Worm (Caenorhabditis elegans) whole organism, L4 larva: Measurements from ENCODE around the gene F56C3.3.

Experiments
- F37D6.2 ChIP-seq: sonication (generic microtip); optimal IDR thresholded peaks from 2 replicates; lab custom pipeline; 2016; ENCODE audit warnings: mild to moderate bottlenecking, missing genetic modification characterization, missing compliant biosample characterization
- F44E2.7 ChIP-seq: fragments of 200-800 bp; sonication (Bioruptor generic); IDR thresholded peaks from 2 replicates; pipeline ENCODE4 v2.1.2; 2022; ENCODE audit warnings: missing genetic modification characterization, missing compliant biosample characterization
- F49E8.2 ChIP-seq: sonication (generic microtip); optimal IDR thresholded peaks from 2 replicates; lab custom pipeline; 2016; ENCODE audit warnings: missing compliant biosample characterization, mild to moderate bottlenecking, missing genetic modification characterization, borderline replicate concordance
- R02D3.7 ChIP-seq: fragments of 150-350 bp; sonication (generic microtip); optimal IDR thresholded peaks from 3 replicates; lab custom pipeline; 2014; ENCODE audit warnings: missing biosample characterization, missing genetic modification characterization
- T20F7.1 ChIP-seq: fragments of 200-800 bp; sonication (Bioruptor generic); optimal IDR thresholded peaks from 2 replicates; lab custom pipeline; 2018; ENCODE audit warnings: mild to moderate bottlenecking, missing genetic modification characterization, missing compliant biosample characterization
- Y48G9A.11 ChIP-seq: fragments of 200-800 bp; sonication (Bioruptor generic); IDR thresholded peaks from 2 replicates; pipeline ENCODE4 v1.3.6; 2022; ENCODE audit warnings: missing genetic modification reagents, missing genetic modification characterization, missing compliant biosample characterization
- Y75B8A.6 ChIP-seq: fragments of 200-800 bp; sonication (Bioruptor generic); IDR thresholded peaks from 2 replicates; pipeline ENCODE4 v1.3.6; 2022; ENCODE audit warnings: missing genetic modification reagents, missing genetic modification characterization, missing compliant biosample characterization
- ZK546.5 ChIP-seq, 2 experiments: sonication (generic microtip); optimal IDR thresholded peaks; 2 replicates each; lab custom pipeline; 2017; ENCODE audit warnings: missing biosample characterization in 2 of 2, missing genetic modification characterization in 2 of 2
- aly-2 ChIP-seq: sonication (generic microtip); optimal IDR thresholded peaks from 2 replicates; lab custom pipeline; 2018; ENCODE audit warnings: missing biosample characterization, missing genetic modification characterization
- attf-4 ChIP-seq: sonication (generic microtip); optimal IDR thresholded peaks from 3 replicates; lab custom pipeline; 2017; ENCODE audit warnings: missing biosample characterization, missing genetic modification characterization
- ceh-32 ChIP-seq: sonication (generic microtip); optimal IDR thresholded peaks from 2 replicates; lab custom pipeline; 2016; ENCODE audit warnings: mild to moderate bottlenecking, missing genetic modification characterization, missing compliant biosample characterization; ENCODE audit not compliant: poor library complexity
- ceh-44 ChIP-seq: fragments of 200-800 bp; sonication (Bioruptor generic); IDR thresholded peaks from 2 replicates; pipeline ENCODE4 v1.3.6; 2022; ENCODE audit warnings: missing genetic modification reagents, missing genetic modification characterization, missing compliant biosample characterization
- ceh-82 ChIP-seq: sonication (generic microtip); optimal IDR thresholded peaks from 2 replicates; lab custom pipeline; 2017; ENCODE audit warnings: missing biosample characterization, missing genetic modification characterization
- ces-1 ChIP-seq: fragments of 150-350 bp; sonication (generic microtip); optimal IDR thresholded peaks from 4 replicates; lab custom pipeline; 2014; ENCODE audit warnings: missing biosample characterization, missing genetic modification reagents, missing genetic modification characterization
- cey-2 ChIP-seq: sonication (generic microtip); optimal IDR thresholded peaks from 3 replicates; lab custom pipeline; 2017; ENCODE audit warnings: missing genetic modification characterization, mild to moderate bottlenecking, missing compliant biosample characterization, antibody characterized with exemption, borderline replicate concordance; ENCODE audit not compliant: insufficient read depth
- daf-12 ChIP-seq: fragments of 150-350 bp; optimal IDR thresholded peaks from 2 replicates; lab custom pipeline; 2014; ENCODE audit warnings: missing biosample characterization, missing genetic modification reagents, missing genetic modification characterization
- daf-16 ChIP-seq, 3 experiments: sonication (generic microtip); optimal IDR thresholded peaks; 2 replicates each; lab custom pipeline; 2016 to 2017; ENCODE audit warnings: missing genetic modification characterization in 3 of 3, missing genetic modification reagents in 3 of 3, mild to moderate bottlenecking in 2 of 3, missing compliant biosample characterization in 2 of 3, missing biosample characterization in 1 of 3, moderate library complexity in 1 of 3
- daf-8 ChIP-seq: fragments of 200-800 bp; sonication (Bioruptor generic); IDR thresholded peaks from 2 replicates; pipeline ENCODE4 v1.3.6; 2022; ENCODE audit warnings: missing genetic modification characterization, missing compliant biosample characterization
- dmd-8 ChIP-seq: fragments of 200-800 bp; sonication (Bioruptor generic); IDR thresholded peaks from 2 replicates; pipeline ENCODE4 v1.3.6; 2022; ENCODE audit warnings: missing genetic modification characterization, missing compliant biosample characterization
- fkh-10 ChIP-seq: fragments of 150-350 bp; optimal IDR thresholded peaks from 2 replicates; lab custom pipeline; 2014; ENCODE audit warnings: missing biosample characterization, missing genetic modification reagents, missing genetic modification characterization
- fos-1 ChIP-seq: fragments of 150-350 bp; optimal IDR thresholded peaks from 2 replicates; lab custom pipeline; 2014; ENCODE audit warnings: missing biosample characterization, missing genetic modification characterization
- gei-8 ChIP-seq: fragments of 200-800 bp; sonication (Bioruptor generic); optimal IDR thresholded peaks from 2 replicates; lab custom pipeline; 2018; ENCODE audit warnings: mild to moderate bottlenecking, missing genetic modification characterization, missing compliant biosample characterization
- hlh-30 ChIP-seq: sonication (generic microtip); optimal IDR thresholded peaks from 2 replicates; lab custom pipeline; 2017; ENCODE audit warnings: antibody characterized with exemption, mild to moderate bottlenecking, missing genetic modification characterization, missing compliant biosample characterization; ENCODE audit not compliant: insufficient read depth
- hmg-1.1 ChIP-seq: fragments of 200-800 bp; sonication (Bioruptor generic); IDR thresholded peaks from 2 replicates; pipeline ENCODE4 v1.3.6; 2022; ENCODE audit warnings: missing genetic modification reagents, missing genetic modification characterization, missing compliant biosample characterization
- jun-1 ChIP-seq: fragments of 150-350 bp; optimal IDR thresholded peaks from 2 replicates; lab custom pipeline; 2014; ENCODE audit warnings: missing biosample characterization, missing genetic modification reagents, missing genetic modification characterization
- lin-39 ChIP-seq: fragments of 150-350 bp; optimal IDR thresholded peaks from 2 replicates; lab custom pipeline; 2014; ENCODE audit warnings: missing biosample characterization, missing genetic modification reagents, missing genetic modification characterization
- lir-3 ChIP-seq: sonication (generic microtip); optimal IDR thresholded peaks from 2 replicates; lab custom pipeline; 2016; ENCODE audit warnings: mild to moderate bottlenecking, missing genetic modification characterization, missing compliant biosample characterization
- lsy-2 ChIP-seq, 2 experiments: fragments of 150-350 bp in 1 of 2; sonication (generic microtip) in 1 of 2; optimal IDR thresholded peaks; 2 replicates each; lab custom pipeline; 2014 to 2017; ENCODE audit warnings: missing biosample characterization in 2 of 2, missing genetic modification characterization in 2 of 2
- madf-5 ChIP-seq, 2 experiments: fragments of 200-800 bp; sonication (Bioruptor generic); IDR thresholded peaks; 2 replicates each; pipeline ENCODE4 v1.3.6; 2022; ENCODE audit warnings: missing compliant biosample characterization in 2 of 2, missing genetic modification characterization in 2 of 2
- madf-9 ChIP-seq: fragments of 200-800 bp; sonication (Bioruptor generic); conservative IDR thresholded peaks from 2 replicates; pipeline ENCODE4 v1.3.6; 2022; ENCODE audit warnings: missing genetic modification reagents, missing genetic modification characterization, missing compliant biosample characterization
- mxl-2 ChIP-seq: fragments of 200-800 bp; sonication (Bioruptor generic); conservative IDR thresholded peaks from 2 replicates; pipeline ENCODE4 v1.3.6; 2022; ENCODE audit warnings: missing genetic modification reagents, missing genetic modification characterization, missing compliant biosample characterization
- mxl-3 ChIP-seq: fragments of 200-800 bp; sonication (Bioruptor generic); optimal IDR thresholded peaks from 2 replicates; lab custom pipeline; 2018; ENCODE audit warnings: mild to moderate bottlenecking, missing genetic modification characterization, missing compliant biosample characterization
- nhr-10 ChIP-seq: fragments of 150-350 bp; optimal IDR thresholded peaks from 2 replicates; lab custom pipeline; 2014; ENCODE audit warnings: missing biosample characterization, missing genetic modification characterization
- nhr-11 ChIP-seq: fragments of 150-350 bp; optimal IDR thresholded peaks from 2 replicates; lab custom pipeline; 2014; ENCODE audit warnings: missing biosample characterization, missing genetic modification characterization
- nhr-237 ChIP-seq: sonication (generic microtip); optimal IDR thresholded peaks from 2 replicates; lab custom pipeline; 2017; ENCODE audit warnings: missing biosample characterization, missing genetic modification characterization
- nhr-28 ChIP-seq: fragments of 150-350 bp; optimal IDR thresholded peaks from 2 replicates; lab custom pipeline; 2014; ENCODE audit warnings: missing biosample characterization, missing genetic modification characterization
- nhr-42 ChIP-seq: fragments of 200-800 bp; sonication (Bioruptor generic); IDR thresholded peaks from 2 replicates; pipeline ENCODE4 v1.3.6; 2022; ENCODE audit warnings: missing genetic modification characterization, missing compliant biosample characterization
- nhr-6 ChIP-seq: fragments of 150-350 bp; optimal IDR thresholded peaks from 2 replicates; lab custom pipeline; 2014; ENCODE audit warnings: missing biosample characterization, missing genetic modification characterization
- pha-4 ChIP-seq, 2 experiments: fragments of 150-350 bp in 1 of 2; fragments of 200-800 bp in 1 of 2; sonication (Bioruptor generic) in 1 of 2; IDR thresholded peaks in 1 of 2; optimal IDR thresholded peaks in 1 of 2; 2 replicates each; pipeline versions ENCODE4 v1.3.6 to Lab custom; 2014 to 2022; ENCODE audit warnings: missing genetic modification characterization in 2 of 2, missing genetic modification reagents in 2 of 2, missing biosample characterization in 1 of 2, missing compliant biosample characterization in 1 of 2
- rbr-2 ChIP-seq: sonication (generic microtip); optimal IDR thresholded peaks from 2 replicates; lab custom pipeline; 2016; ENCODE audit warnings: missing genotype, missing genetic modification characterization, missing compliant biosample characterization
- saeg-2 ChIP-seq: fragments of 200-800 bp; sonication (Bioruptor generic); IDR thresholded peaks from 2 replicates; pipeline ENCODE4 v1.3.6; 2022; ENCODE audit warnings: missing genetic modification reagents, missing genetic modification characterization, missing compliant biosample characterization
- snpc-1.2 ChIP-seq: fragments of 200-800 bp; sonication (Bioruptor generic); IDR thresholded peaks from 2 replicates; pipeline ENCODE4 v1.3.6; 2022; ENCODE audit warnings: missing genetic modification reagents, missing genetic modification characterization, missing compliant biosample characterization
- snpc-4 ChIP-seq: fragments of 150-350 bp; optimal IDR thresholded peaks from 2 replicates; lab custom pipeline; 2014; ENCODE audit warnings: missing biosample characterization, missing genetic modification characterization
- spr-1 ChIP-seq: sonication (generic microtip); optimal IDR thresholded peaks from 2 replicates; lab custom pipeline; 2016; ENCODE audit warnings: mild to moderate bottlenecking, missing genetic modification characterization, missing compliant biosample characterization
- tag-97 ChIP-seq: fragments of 200-800 bp; sonication (Bioruptor generic); IDR thresholded peaks from 2 replicates; pipeline ENCODE4 v1.3.6; 2022; ENCODE audit warnings: missing genetic modification characterization, missing compliant biosample characterization
- unc-130 ChIP-seq: sonication (generic microtip); optimal IDR thresholded peaks from 2 replicates; lab custom pipeline; 2016; ENCODE audit warnings: missing genetic modification reagents, missing genetic modification characterization, missing compliant biosample characterization
- unc-39 ChIP-seq: sonication (generic microtip); optimal IDR thresholded peaks from 2 replicates; lab custom pipeline; 2017; ENCODE audit warnings: missing biosample characterization, missing genetic modification characterization
- unc-62 ChIP-seq, 3 experiments: fragments of 150-350 bp in 1 of 3; sonication (generic microtip); optimal IDR thresholded peaks in 2 of 3; peaks in 1 of 3; 1 replicate in 1 of 3; 2 replicates in 2 of 3; lab custom pipeline; 2014 to 2017; ENCODE audit warnings: missing biosample characterization in 3 of 3, missing genetic modification characterization in 3 of 3, missing genetic modification reagents in 3 of 3, missing genotype in 1 of 3
- vab-7 ChIP-seq: fragments of 200-800 bp; sonication (Bioruptor generic); IDR thresholded peaks from 2 replicates; pipeline ENCODE4 v1.3.6; 2022; ENCODE audit warnings: missing genetic modification reagents, missing genetic modification characterization, missing compliant biosample characterization
- zfp-2 ChIP-seq: sonication (generic microtip); optimal IDR thresholded peaks from 2 replicates; lab custom pipeline; 2016; ENCODE audit warnings: mild to moderate bottlenecking, missing genetic modification characterization, missing compliant biosample characterization

Gene F56C3.3

DNA sequence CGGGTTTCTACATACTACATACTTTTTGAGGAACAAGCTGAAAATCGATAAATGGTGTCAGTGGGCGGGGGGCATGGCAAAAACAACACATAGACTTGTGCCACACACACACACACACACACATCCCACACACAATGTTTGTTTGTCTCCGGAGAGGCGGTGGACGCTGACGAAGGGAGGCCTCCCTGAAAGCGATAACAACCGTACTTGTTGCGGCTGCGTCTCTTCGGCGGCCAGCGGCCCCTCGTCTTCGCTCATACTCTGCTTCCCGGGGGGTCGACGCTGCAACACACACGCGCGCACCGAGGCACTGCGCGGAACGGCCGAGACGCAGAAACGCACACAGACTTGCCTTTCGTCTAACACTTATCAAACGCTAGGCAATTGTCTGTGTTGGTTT is 38.5 kb downstream of the F56C3.3 start (continued):
- TF ChIP-seq fkh-10 (GFP tag; lab: Kevin White, UChicago) (no peak), snpc-1.2 (no peak), jun-1 (tag; lab: Kevin White, UChicago) (no peak), lir-3 (no peak), unc-62 (GFP tag; optimal IDR thresholded peaks at IDR 0.05 in 1 of 2; lab: Kevin White, UChicago) (no peak), unc-62 (tag; optimal IDR thresholded peaks at IDR 0.05; lab: Kevin White, UChicago) (no peak), R02D3.7 (tag; lab: Kevin White, UChicago) (no peak), nhr-6 (tag; lab: Kevin White, UChicago) (peak; percentile 70), tag-97 (GFP tag; lab: Robert Waterston, UW) (no peak), nhr-237 (no peak), nhr-11 (tag; lab: Kevin White, UChicago) (peak; percentile 27), unc-39 (tag; lab: Kevin White, UChicago) (no peak), unc-130 (no peak), saeg-2 (GFP tag; lab: Robert Waterston, UW) (0 out of 2 replicates have a peak, but pooled peaks have one; percentile 57), nhr-28 (peak; percentile 46), ceh-82 (tag; lab: Kevin White, UChicago) (no peak), daf-8 (GFP tag; lab: Robert Waterston, UW) (no peak), F49E8.2 (tag; lab: Kevin White, UChicago) (no peak), spr-1 (tag; lab: Kevin White, UChicago) (peak; percentile 26), lsy-2 (tag; optimal IDR thresholded peaks at IDR 0.05; lab: Kevin White, UChicago) (peak in 1 of 2 experiments; percentile 26), snpc-4 (no peak), nhr-10 (tag; lab: Kevin White, UChicago) (no peak), hlh-30 (tag; lab: Kevin White, UChicago) (peak; percentile 66), zfp-2 (tag; lab: Kevin White, UChicago) (no peak), hmg-1.1 (GFP tag; lab: Robert Waterston, UW) (peak; percentile 88), lin-39 (tag; lab: Kevin White, UChicago) (no peak), madf-9 (no peak; the same call in 1 of the 2 replicates), F44E2.7 (GFP tag; lab: Robert Waterston, UW) (no peak), ceh-44 (GFP tag; lab: Robert Waterston, UW) (no peak), ces-1 (GFP tag; lab: Kevin White, UChicago) (no peak), dmd-8 (GFP tag; lab: Robert Waterston, UW) (0 out of 2 replicates have a peak, but pooled peaks have one; percentile 9), cey-2 (tag; lab: Kevin White, UChicago) (no peak), vab-7 (GFP tag; lab: Robert Waterston, UW) (0 out of 2 replicates have a peak, but pooled peaks have one; percentile 35), attf-4 (tag; lab: Kevin White, UChicago) (no peak), Y48G9A.11 (no peak), ceh-32 (no peak), aly-2 (tag; lab: Kevin White, UChicago) (no peak), F37D6.2 (tag; lab: Kevin White, UChicago) (peak; percentile 17), mxl-3 (GFP tag; lab: Kevin White, UChicago) (peak; percentile 79), T20F7.1 (GFP tag; lab: Kevin White, UChicago) (no peak), daf-12 (no peak), nhr-42 (GFP tag; lab: Robert Waterston, UW) (no peak), fos-1 (no peak), rbr-2 (tag; lab: Kevin White, UChicago) (peak; percentile 84), daf-16 (GFP tag; optimal IDR thresholded peaks at IDR 0.05; lab: Kevin White, UChicago) (peak; percentile 32 to 66), daf-16 (tag; optimal IDR thresholded peaks at IDR 0.05; lab: Kevin White, UChicago) (peak; percentile 84), madf-5 (GFP tag; IDR thresholded peaks at IDR 0.05; lab: Robert Waterston, UW) (no peak), gei-8 (no peak), mxl-2 (GFP tag; lab: Robert Waterston, UW) (no peak), Y75B8A.6 (no peak), pha-4 (GFP tag; IDR thresholded peaks at IDR 0.05; lab: Robert Waterston, UW) (peak; percentile 62), pha-4 (tag; optimal IDR thresholded peaks at IDR 0.05; lab: Kevin White, UChicago) (no peak), ZK546.5 (tag; optimal IDR thresholded peaks at IDR 0.05; lab: Kevin White, UChicago) (no peak)
